Worm (Caenorhabditis elegans) whole organism, L1 larva: ENCODE measurements around the gene dnj-25.

Source experiments
- C34B4.2 ChIP-seq: sonication (generic microtip); optimal IDR thresholded peaks from 2 replicates; lab custom pipeline; 2017; ENCODE audit warnings: mild to moderate bottlenecking, missing genetic modification characterization, missing compliant biosample characterization
- Y116A8C.19 ChIP-seq: sonication (generic microtip); optimal IDR thresholded peaks from 2 replicates; lab custom pipeline; 2016; ENCODE audit warnings: missing compliant biosample characterization, missing genetic modification characterization, borderline replicate concordance
- aha-1 ChIP-seq: fragments of 150-350 bp; optimal IDR thresholded peaks from 2 replicates; lab custom pipeline; 2014; ENCODE audit warnings: missing biosample characterization, missing genetic modification characterization
- ama-1 ChIP-seq: fragments of 150-350 bp; optimal IDR thresholded peaks from 2 replicates; lab custom pipeline; 2014
- blmp-1 ChIP-seq: fragments of 150-350 bp; optimal IDR thresholded peaks from 2 replicates; lab custom pipeline; 2014; ENCODE audit warnings: missing biosample characterization, missing genetic modification characterization
- ceh-63 ChIP-seq: fragments of 200-800 bp; sonication (Bioruptor generic); optimal IDR thresholded peaks from 2 replicates; lab custom pipeline; 2018; ENCODE audit warnings: mild to moderate bottlenecking, missing genetic modification characterization, missing compliant biosample characterization
- ceh-8 ChIP-seq: fragments of 200-800 bp; sonication (Bioruptor generic); optimal IDR thresholded peaks from 2 replicates; lab custom pipeline; 2018; ENCODE audit warnings: mild to moderate bottlenecking, missing genetic modification characterization, moderate library complexity, missing compliant biosample characterization
- ceh-82 ChIP-seq, 3 experiments: fragments of 150-350 bp in 1 of 3; sonication (generic microtip) in 2 of 3; optimal IDR thresholded peaks; 2 replicates each; lab custom pipeline; 2014 to 2017; ENCODE audit warnings: missing biosample characterization in 3 of 3, missing genetic modification characterization in 3 of 3
- ceh-88 ChIP-seq: fragments of 200-800 bp; sonication (Bioruptor generic); IDR thresholded peaks from 2 replicates; pipeline ENCODE4 v1.3.6; 2022; ENCODE audit warnings: missing genetic modification characterization, missing compliant biosample characterization
- dsc-1 ChIP-seq: sonication (generic microtip); optimal IDR thresholded peaks from 2 replicates; lab custom pipeline; 2016; ENCODE audit warnings: mild to moderate bottlenecking, missing genetic modification characterization, missing compliant biosample characterization
- efl-1 ChIP-seq, 4 experiments: fragments of 150-350 bp; optimal IDR thresholded peaks in 3 of 4; peaks in 1 of 4; 1 replicate in 1 of 4; 2 replicates in 3 of 4; lab custom pipeline; 2014; ENCODE audit warnings: missing biosample characterization in 2 of 4, missing genetic modification characterization in 2 of 4, missing genetic modification reagents in 2 of 4
- egl-13 ChIP-seq: sonication (generic microtip); optimal IDR thresholded peaks from 2 replicates; lab custom pipeline; 2016; ENCODE audit warnings: missing genotype, missing genetic modification reagents, missing genetic modification characterization, missing compliant biosample characterization
- egl-27 ChIP-seq, 2 experiments: fragments of 150-350 bp in 1 of 2; sonication (generic microtip); optimal IDR thresholded peaks; 3 replicates each; lab custom pipeline; 2017 to 2018; ENCODE audit warnings: missing biosample characterization in 2 of 2, missing genetic modification characterization in 2 of 2, missing genetic modification reagents in 2 of 2
- elt-2 ChIP-seq: sonication (generic microtip); optimal IDR thresholded peaks from 2 replicates; lab custom pipeline; 2016; ENCODE audit warnings: missing genetic modification characterization, mild to moderate bottlenecking, inconsistent platforms, missing compliant biosample characterization, missing genetic modification reagents
- elt-3 ChIP-seq, 6 experiments: fragments of 150-350 bp in 1 of 6; sonication (generic microtip); optimal IDR thresholded peaks; 2 replicates each; lab custom pipeline; 2017 to 2018; ENCODE audit warnings: missing biosample characterization in 6 of 6, missing genetic modification characterization in 6 of 6, inconsistent platforms in 1 of 6
- ets-5 ChIP-seq: fragments of 200-800 bp; sonication (Bioruptor generic); IDR thresholded peaks from 2 replicates; pipeline ENCODE4 v1.3.6; 2022; ENCODE audit warnings: missing genetic modification characterization, missing compliant biosample characterization
- fkh-10 ChIP-seq: sonication (generic microtip); optimal IDR thresholded peaks from 2 replicates; lab custom pipeline; 2017; ENCODE audit warnings: missing biosample characterization, missing genetic modification reagents, missing genetic modification characterization
- fkh-4 ChIP-seq: sonication (generic microtip); optimal IDR thresholded peaks from 2 replicates; lab custom pipeline; 2016; ENCODE audit warnings: missing compliant biosample characterization, missing genetic modification characterization, borderline replicate concordance
- fkh-8 ChIP-seq: sonication (generic microtip); optimal IDR thresholded peaks from 2 replicates; lab custom pipeline; 2016; ENCODE audit warnings: mild to moderate bottlenecking, missing genetic modification characterization, missing compliant biosample characterization
- irx-1 ChIP-seq: sonication (generic microtip); optimal IDR thresholded peaks from 2 replicates; lab custom pipeline; 2016; ENCODE audit warnings: missing genetic modification characterization, missing compliant biosample characterization
- lin-13 ChIP-seq: fragments of 150-350 bp; optimal IDR thresholded peaks from 2 replicates; lab custom pipeline; 2014; ENCODE audit warnings: missing biosample characterization, missing genetic modification reagents, missing genetic modification characterization
- lin-14 ChIP-seq: fragments of 200-800 bp; sonication (Bioruptor generic); optimal IDR thresholded peaks from 2 replicates; lab custom pipeline; 2018; ENCODE audit warnings: mild to moderate bottlenecking, missing genetic modification characterization, moderate library complexity, missing compliant biosample characterization
- lin-15B ChIP-seq: fragments of 150-350 bp; sonication (generic microtip); optimal IDR thresholded peaks from 3 replicates; lab custom pipeline; 2014; ENCODE audit warnings: missing biosample characterization, missing genetic modification characterization
- lin-35 ChIP-seq, 2 experiments: fragments of 150-350 bp; optimal IDR thresholded peaks; 2 replicates each; lab custom pipeline; 2014; ENCODE audit warnings: missing biosample characterization in 2 of 2, missing genetic modification characterization in 2 of 2, missing genetic modification reagents in 2 of 2
- lir-3 ChIP-seq: sonication (generic microtip); optimal IDR thresholded peaks from 2 replicates; lab custom pipeline; 2016; ENCODE audit warnings: mild to moderate bottlenecking, missing genetic modification characterization, moderate library complexity, missing compliant biosample characterization; ENCODE audit not compliant: poor library complexity
- lsy-2 ChIP-seq, 2 experiments: fragments of 150-350 bp; optimal IDR thresholded peaks; 2 replicates each; lab custom pipeline; 2014; ENCODE audit warnings: missing biosample characterization in 2 of 2, missing genetic modification characterization in 2 of 2
- mab-9 ChIP-seq: fragments of 200-800 bp; sonication (Bioruptor generic); IDR thresholded peaks from 2 replicates; pipeline ENCODE4 v1.3.6; 2022; ENCODE audit warnings: missing genetic modification reagents, missing genetic modification characterization, missing compliant biosample characterization
- mdl-1 ChIP-seq, 2 experiments: fragments of 150-350 bp; optimal IDR thresholded peaks; 2 replicates each; lab custom pipeline; 2014 to 2017; ENCODE audit warnings: missing biosample characterization in 2 of 2, missing genetic modification characterization in 2 of 2, inconsistent platforms in 1 of 2
- mef-2 ChIP-seq: fragments of 150-350 bp; optimal IDR thresholded peaks from 2 replicates; lab custom pipeline; 2014; ENCODE audit warnings: missing biosample characterization, missing genetic modification characterization
- nhr-11 ChIP-seq: fragments of 150-350 bp; optimal IDR thresholded peaks from 2 replicates; lab custom pipeline; 2014; ENCODE audit warnings: missing biosample characterization, missing genetic modification characterization
- nhr-12 ChIP-seq: sonication (generic microtip); optimal IDR thresholded peaks from 2 replicates; lab custom pipeline; 2017; ENCODE audit warnings: missing biosample characterization, missing genetic modification characterization
- nhr-19 ChIP-seq: fragments of 200-800 bp; sonication (Bioruptor generic); conservative IDR thresholded peaks from 2 replicates; pipeline ENCODE4 v1.3.6; 2022; ENCODE audit warnings: missing genetic modification characterization, missing compliant biosample characterization
- nhr-20 ChIP-seq: sonication (generic microtip); optimal IDR thresholded peaks from 2 replicates; lab custom pipeline; 2016; ENCODE audit warnings: mild to moderate bottlenecking, missing genetic modification characterization, missing compliant biosample characterization
- nhr-237 ChIP-seq: fragments of 150-350 bp; optimal IDR thresholded peaks from 2 replicates; lab custom pipeline; 2014; ENCODE audit warnings: missing biosample characterization, missing genetic modification characterization
- nhr-47 ChIP-seq: sonication (generic microtip); optimal IDR thresholded peaks from 2 replicates; lab custom pipeline; 2016; ENCODE audit warnings: mild to moderate bottlenecking, missing genetic modification characterization, moderate library complexity, missing compliant biosample characterization
- nhr-71 ChIP-seq: sonication (generic microtip); optimal IDR thresholded peaks from 2 replicates; lab custom pipeline; 2016; ENCODE audit warnings: mild to moderate bottlenecking, missing genetic modification characterization, moderate library complexity, missing compliant biosample characterization
- rnt-1 ChIP-seq: sonication (generic microtip); optimal IDR thresholded peaks from 2 replicates; lab custom pipeline; 2016; ENCODE audit warnings: mild to moderate bottlenecking, missing genetic modification characterization, moderate library complexity, missing compliant biosample characterization
- snu-23 ChIP-seq: sonication (generic microtip); optimal IDR thresholded peaks from 2 replicates; lab custom pipeline; 2016; ENCODE audit warnings: missing genetic modification characterization, missing compliant biosample characterization
- sox-4 ChIP-seq: sonication (generic microtip); optimal IDR thresholded peaks from 2 replicates; lab custom pipeline; 2016; ENCODE audit warnings: missing genetic modification characterization, missing compliant biosample characterization
- tbx-2 ChIP-seq: sonication (generic microtip); optimal IDR thresholded peaks from 2 replicates; lab custom pipeline; 2016; ENCODE audit warnings: missing genetic modification characterization, missing compliant biosample characterization
- tlp-1 ChIP-seq: fragments of 150-350 bp; optimal IDR thresholded peaks from 2 replicates; lab custom pipeline; 2014; ENCODE audit warnings: missing biosample characterization, missing genetic modification characterization
- unc-130 ChIP-seq: fragments of 150-350 bp; optimal IDR thresholded peaks from 2 replicates; lab custom pipeline; 2017; ENCODE audit warnings: missing biosample characterization, missing genetic modification characterization, inconsistent platforms
- unc-30 ChIP-seq: sonication (generic microtip); optimal IDR thresholded peaks from 2 replicates; lab custom pipeline; 2017; ENCODE audit warnings: missing biosample characterization, missing genetic modification characterization
- unc-86 ChIP-seq: sonication (generic microtip); optimal IDR thresholded peaks from 2 replicates; lab custom pipeline; 2016; ENCODE audit warnings: missing genetic modification characterization, missing compliant biosample characterization
- unc-98 ChIP-seq: fragments of 200-800 bp; sonication (Bioruptor generic); IDR thresholded peaks from 2 replicates; pipeline ENCODE4 v1.3.6; 2022; ENCODE audit warnings: missing genetic modification characterization, missing compliant biosample characterization
- vab-15 ChIP-seq: sonication (generic microtip); optimal IDR thresholded peaks from 2 replicates; lab custom pipeline; 2017; ENCODE audit warnings: missing genotype, mild to moderate bottlenecking, missing genetic modification characterization, missing compliant biosample characterization
- xbp-1 ChIP-seq: sonication (generic microtip); optimal IDR thresholded peaks from 2 replicates; lab custom pipeline; 2016; ENCODE audit warnings: missing genetic modification characterization, missing compliant biosample characterization
- zag-1 ChIP-seq: fragments of 150-350 bp; optimal IDR thresholded peaks from 2 replicates; lab custom pipeline; 2014; ENCODE audit warnings: missing biosample characterization, missing genetic modification characterization
- zip-4 ChIP-seq: fragments of 200-800 bp; sonication (Bioruptor generic); optimal IDR thresholded peaks from 2 replicates; lab custom pipeline; 2018; ENCODE audit warnings: mild to moderate bottlenecking, missing genetic modification characterization, moderate library complexity, missing compliant biosample characterization
- ztf-11 ChIP-seq, 2 experiments: sonication (generic microtip); optimal IDR thresholded peaks; 2 replicates each; lab custom pipeline; 2016 to 2017; ENCODE audit warnings: missing genetic modification characterization in 2 of 2, missing biosample characterization in 1 of 2, missing compliant biosample characterization in 1 of 2
- ztf-4 ChIP-seq: fragments of 150-350 bp; optimal IDR thresholded peaks from 2 replicates; lab custom pipeline; 2014; ENCODE audit warnings: missing biosample characterization, missing genetic modification characterization

Gene dnj-25

ce11 chrV:20710156-20710555 lies 34.0 kb downstream of the dnj-25 start:
- TF ChIP-seq fkh-8 (tag; lab: Kevin White, UChicago) (peak; percentile 47), unc-98 (no peak), ztf-4 (tag; lab: Kevin White, UChicago) (peak; percentile 69), lin-35 (GFP tag; optimal IDR thresholded peaks at IDR 0.05; lab: Kevin White, UChicago) (peak in 1 of 2 experiments; percentile 45), tlp-1 (tag; lab: Kevin White, UChicago) (no peak), snu-23 (GFP tag; lab: Kevin White, UChicago) (peak; percentile 39), egl-27 (tag; optimal IDR thresholded peaks at IDR 0.05; lab: Kevin White, UChicago) (no peak), lin-14 (GFP tag; lab: Kevin White, UChicago) (peak; percentile 81), tbx-2 (tag; lab: Kevin White, UChicago) (peak; percentile 18), ceh-82 (tag; optimal IDR thresholded peaks at IDR 0.05; lab: Kevin White, UChicago) (no peak), lin-13 (GFP tag; lab: Kevin White, UChicago) (no peak), mef-2 (tag; lab: Kevin White, UChicago) (peak; percentile 0), dsc-1 (tag; lab: Kevin White, UChicago) (no peak), Y116A8C.19 (tag; lab: Kevin White, UChicago) (no peak), unc-86 (tag; lab: Kevin White, UChicago) (peak; percentile 29), nhr-12 (no peak), nhr-47 (tag; lab: Kevin White, UChicago) (peak; percentile 26), unc-130 (tag; lab: Kevin White, UChicago) (peak; percentile 10), fkh-10 (GFP tag; lab: Kevin White, UChicago) (peak; percentile 12), ama-1 (lab: Kevin White, UChicago) (no peak), lsy-2 (tag; optimal IDR thresholded peaks at IDR 0.05; lab: Kevin White, UChicago) (peak; percentile 50 to 51), xbp-1 (peak; percentile 6), nhr-11 (no peak), efl-1 (optimal IDR thresholded peaks at IDR 0.05; lab: Kevin White, UChicago) (peak; percentile 18 to 31), efl-1 (GFP tag; optimal IDR thresholded peaks at IDR 0.05 in 1 of 2; lab: Kevin White, UChicago) (no peak), nhr-19 (no peak; the same call in none of the 2 replicates), mdl-1 (tag; optimal IDR thresholded peaks at IDR 0.05; lab: Kevin White, UChicago) (peak in 1 of 2 experiments; percentile 47), nhr-71 (peak; percentile 66), lir-3 (peak; percentile 43), rnt-1 (peak; percentile 77)

ce11 chrV:20703998-20704572 lies 40.1 kb downstream of the dnj-25 start, which contains the start of the genes F53F8.5 and F53F8.6:
Gene F53F8.5, minus strand, starts transcription at chrV:20704049.
Gene F53F8.6, plus strand, starts transcription at chrV:20704227.
- TF ChIP-seq C34B4.2 (no peak), nhr-20 (tag; lab: Kevin White, UChicago) (peak; percentile 58), fkh-4 (tag; lab: Kevin White, UChicago) (no peak), zag-1 (no peak), nhr-19 (peak; percentile 62), egl-13 (tag; lab: Kevin White, UChicago) (no peak), elt-3 (tag; optimal IDR thresholded peaks at IDR 0.05; lab: Kevin White, UChicago) (no peak), blmp-1 (tag; lab: Kevin White, UChicago) (peak; percentile 28), nhr-237 (tag; lab: Kevin White, UChicago) (no peak), ets-5 (GFP tag; lab: Robert Waterston, UW) (no peak), efl-1 (optimal IDR thresholded peaks at IDR 0.05; lab: Kevin White, UChicago) (peak; percentile 47 to 93), efl-1 (GFP tag; optimal IDR thresholded peaks at IDR 0.05 in 1 of 2; lab: Kevin White, UChicago) (peak; percentile 92 to 99), aha-1 (no peak), ztf-11 (tag; optimal IDR thresholded peaks at IDR 0.05; lab: Kevin White, UChicago) (no peak), zip-4 (no peak), ceh-8 (no peak), ceh-63 (GFP tag; lab: Kevin White, UChicago) (no peak), vab-15 (tag; lab: Kevin White, UChicago) (no peak), fkh-8 (tag; lab: Kevin White, UChicago) (no peak), irx-1 (tag; lab: Kevin White, UChicago) (peak; percentile 49), sox-4 (tag; lab: Kevin White, UChicago) (no peak), mab-9 (GFP tag; lab: Robert Waterston, UW) (no peak), lin-14 (GFP tag; lab: Kevin White, UChicago) (peak; percentile 55), fkh-10 (GFP tag; lab: Kevin White, UChicago) (no peak), tlp-1 (tag; lab: Kevin White, UChicago) (no peak), elt-2 (tag; lab: Kevin White, UChicago) (no peak), ceh-88 (no peak), unc-30 (tag; lab: Kevin White, UChicago) (no peak), lin-15B (tag; lab: Kevin White, UChicago) (peak; percentile 6)
